Fruit fly (Drosophila melanogaster) whole organism, embryonic: ENCODE results near the gene Ir94a.

ENCODE experiments used
- Asciz ChIP-seq: fragments of 200-800 bp; sonication (Bioruptor generic); optimal IDR thresholded peaks from 2 replicates; lab custom pipeline; 2017; ENCODE audit warnings: missing biosample characterization, mild to moderate bottlenecking, missing genetic modification characterization, missing genetic modification reagents
- Atf-2 ChIP-seq: fragments of 200-800 bp; sonication (Bioruptor generic); optimal IDR thresholded peaks from 2 replicates; lab custom pipeline; 2016; ENCODE audit warnings: missing biosample characterization, missing genetic modification characterization
- Bteb2 ChIP-seq: fragments of 200-800 bp; sonication (Bioruptor generic); optimal IDR thresholded peaks from 2 replicates; lab custom pipeline; 2016; ENCODE audit warnings: missing biosample characterization, missing genetic modification characterization
- CG10267 ChIP-seq: fragments of 200-800 bp; sonication (Bioruptor generic); optimal IDR thresholded peaks from 2 replicates; lab custom pipeline; 2018; ENCODE audit warnings: missing biosample characterization, mild to moderate bottlenecking, missing genetic modification characterization, moderate library complexity
- CG11560 ChIP-seq: fragments of 200-800 bp; sonication (Bioruptor generic); IDR thresholded peaks from 3 replicates; pipeline ENCODE4 v1.3.6; 2022; ENCODE audit warnings: missing biosample characterization, missing genetic modification characterization
- CG14860 ChIP-seq: fragments of 200-800 bp; sonication (Bioruptor generic); IDR thresholded peaks from 3 replicates; pipeline ENCODE4 v1.3.6; 2022; ENCODE audit warnings: missing biosample characterization, missing genetic modification characterization; ENCODE audit not compliant: partially characterized antibody
- CG17829 ChIP-seq: fragments of 200-800 bp; optimal IDR thresholded peaks from 2 replicates; lab custom pipeline; 2019; ENCODE audit warnings: missing biosample characterization, mild to moderate bottlenecking, missing genetic modification characterization, moderate library complexity
- CG18262 ChIP-seq: fragments of 200-800 bp; optimal IDR thresholded peaks from 3 replicates; lab custom pipeline; 2019; ENCODE audit warnings: missing biosample characterization, mild to moderate bottlenecking, missing genetic modification characterization, moderate library complexity
- CG30431 ChIP-seq: fragments of 200-800 bp; sonication (Bioruptor generic); optimal IDR thresholded peaks from 2 replicates; lab custom pipeline; 2017; ENCODE audit warnings: missing biosample characterization, missing genetic modification characterization
- CG3065 ChIP-seq: fragments of 200-800 bp; sonication (Bioruptor generic); optimal IDR thresholded peaks from 2 replicates; lab custom pipeline; 2016; ENCODE audit warnings: missing biosample characterization, missing genetic modification characterization
- CG33557 ChIP-seq: fragments of 200-800 bp; sonication (Bioruptor generic); optimal IDR thresholded peaks from 2 replicates; lab custom pipeline; 2019; ENCODE audit warnings: missing biosample characterization, mild to moderate bottlenecking, missing genetic modification characterization, moderate library complexity
- CG3407 ChIP-seq: fragments of 200-800 bp; sonication (Bioruptor generic); optimal IDR thresholded peaks from 2 replicates; lab custom pipeline; 2018; ENCODE audit warnings: missing biosample characterization, mild to moderate bottlenecking, missing genetic modification characterization
- CG34376 ChIP-seq: fragments of 200-800 bp; sonication (Bioruptor generic); optimal IDR thresholded peaks from 2 replicates; lab custom pipeline; 2018; ENCODE audit warnings: missing biosample characterization, mild to moderate bottlenecking, missing genetic modification characterization
- CG4424 ChIP-seq: fragments of 200-800 bp; sonication (Bioruptor generic); optimal IDR thresholded peaks from 3 replicates; lab custom pipeline; 2016; ENCODE audit warnings: missing biosample characterization, missing genetic modification characterization
- CG7963 ChIP-seq: fragments of 200-800 bp; sonication (Bioruptor generic); IDR thresholded peaks from 3 replicates; pipeline ENCODE4 v1.3.6; 2022; ENCODE audit warnings: missing biosample characterization, missing genetic modification characterization; ENCODE audit not compliant: partially characterized antibody
- CG8765 ChIP-seq: fragments of 200-800 bp; sonication (Bioruptor generic); IDR thresholded peaks from 2 replicates; pipeline ENCODE4 v1.3.6; 2022; ENCODE audit warnings: missing biosample characterization, missing genetic modification characterization
- CG8924 ChIP-seq: fragments of 200-800 bp; optimal IDR thresholded peaks from 3 replicates; lab custom pipeline; 2019; ENCODE audit warnings: missing biosample characterization, mild to moderate bottlenecking, missing genetic modification characterization, moderate library complexity
- Dp ChIP-seq: fragments of 200-800 bp; sonication (Bioruptor generic); optimal IDR thresholded peaks from 2 replicates; lab custom pipeline; 2018; ENCODE audit warnings: missing biosample characterization, mild to moderate bottlenecking, missing genetic modification characterization, moderate library complexity
- Fer3 ChIP-seq: fragments of 200-800 bp; sonication (Bioruptor generic); optimal IDR thresholded peaks from 2 replicates; lab custom pipeline; 2018; ENCODE audit warnings: missing biosample characterization, mild to moderate bottlenecking, missing genetic modification characterization, moderate library complexity
- HLH54F ChIP-seq: fragments of 200-800 bp; sonication (Bioruptor generic); optimal IDR thresholded peaks from 3 replicates; lab custom pipeline; 2016; ENCODE audit warnings: missing biosample characterization, missing genetic modification characterization
- Mad ChIP-seq: fragments of 200-800 bp; sonication (Bioruptor generic); optimal IDR thresholded peaks from 2 replicates; lab custom pipeline; 2016; ENCODE audit warnings: missing biosample characterization, missing genetic modification characterization
- Opbp ChIP-seq: fragments of 200-800 bp; sonication (Bioruptor generic); IDR thresholded peaks from 3 replicates; pipeline ENCODE4 v1.3.6; 2022; ENCODE audit warnings: missing biosample characterization, missing genetic modification characterization; ENCODE audit not compliant: partially characterized antibody
- Poxn ChIP-seq: fragments of 200-800 bp; sonication (Bioruptor generic); IDR thresholded peaks from 2 replicates; pipeline ENCODE4 v1.3.6; 2022; ENCODE audit warnings: missing biosample characterization, missing genetic modification characterization
- Rfx ChIP-seq: fragments of 200-800 bp; sonication (Bioruptor generic); IDR thresholded peaks from 2 replicates; pipeline ENCODE4 v1.3.6; 2022; ENCODE audit warnings: missing biosample characterization, missing genetic modification characterization
- Scr ChIP-seq: fragments of 200-800 bp; sonication (Bioruptor generic); IDR thresholded peaks from 2 replicates; pipeline ENCODE4 v1.3.6; 2022; ENCODE audit warnings: missing biosample characterization, missing genetic modification characterization; ENCODE audit not compliant: partially characterized antibody
- TFAM ChIP-seq: fragments of 200-800 bp; sonication (Bioruptor generic); optimal IDR thresholded peaks from 2 replicates; lab custom pipeline; 2017; ENCODE audit warnings: missing biosample characterization, missing genetic modification characterization, inconsistent platforms
- abd-A ChIP-seq: fragments of 200-800 bp; sonication (Bioruptor generic); optimal IDR thresholded peaks from 3 replicates; lab custom pipeline; 2019; ENCODE audit warnings: missing biosample characterization, mild to moderate bottlenecking, missing genetic modification characterization, moderate library complexity
- bbx ChIP-seq: fragments of 200-800 bp; sonication (Bioruptor generic); IDR thresholded peaks from 2 replicates; pipeline ENCODE4 v1.3.6; 2022; ENCODE audit warnings: missing biosample characterization, missing genetic modification characterization; ENCODE audit not compliant: partially characterized antibody
- croc ChIP-seq: fragments of 200-800 bp; sonication (Bioruptor generic); conservative IDR thresholded peaks from 3 replicates; pipeline ENCODE4 v1.3.6; 2022; ENCODE audit warnings: missing biosample characterization, missing genetic modification characterization
- cwo ChIP-seq: fragments of 200-800 bp; sonication (Bioruptor generic); optimal IDR thresholded peaks from 3 replicates; lab custom pipeline; 2017; ENCODE audit warnings: missing biosample characterization, missing genetic modification characterization, mild to moderate bottlenecking, moderate library complexity, missing genetic modification reagents
- dimm ChIP-seq: fragments of 200-800 bp; sonication (Bioruptor generic); IDR thresholded peaks from 2 replicates; pipeline ENCODE4 v1.3.6; 2022; ENCODE audit warnings: missing biosample characterization, missing genetic modification characterization
- dm ChIP-seq: fragments of 200-800 bp; sonication (Bioruptor generic); optimal IDR thresholded peaks from 3 replicates; lab custom pipeline; 2016; ENCODE audit warnings: missing biosample characterization, missing genetic modification characterization
- ems ChIP-seq: fragments of 200-800 bp; sonication (Bioruptor generic); optimal IDR thresholded peaks from 3 replicates; lab custom pipeline; 2016; ENCODE audit warnings: missing biosample characterization, missing genetic modification characterization
- gsb-n ChIP-seq: fragments of 200-800 bp; sonication (Bioruptor generic); optimal IDR thresholded peaks from 3 replicates; lab custom pipeline; 2018; ENCODE audit warnings: missing biosample characterization, mild to moderate bottlenecking, missing genetic modification characterization
- hkb ChIP-seq, 2 experiments: fragments of 200-800 bp in 1 of 2; fragments of >200 bp in 1 of 2; sonication (Bioruptor generic) in 1 of 2; IDR thresholded peaks in 1 of 2; optimal IDR thresholded peaks in 1 of 2; 2 replicates each; pipeline versions ENCODE4 v1.3.6 to Lab custom; 2017 to 2022; ENCODE audit warnings: missing biosample characterization in 1 of 2, missing genetic modification characterization in 1 of 2
- jigr1 ChIP-seq: fragments of 200-800 bp; sonication (Bioruptor generic); IDR thresholded peaks from 3 replicates; pipeline ENCODE4 v1.3.6; 2022; ENCODE audit warnings: missing biosample characterization, missing genetic modification characterization
- nom ChIP-seq: fragments of 200-800 bp; sonication (Bioruptor generic); optimal IDR thresholded peaks from 2 replicates; lab custom pipeline; 2017; ENCODE audit warnings: missing biosample characterization, missing genetic modification characterization, mild to moderate bottlenecking, moderate library complexity, missing genetic modification reagents
- peb ChIP-seq: fragments of 200-800 bp; sonication (Bioruptor generic); IDR thresholded peaks from 2 replicates; pipeline ENCODE4 v1.3.6; 2022; ENCODE audit warnings: missing biosample characterization, missing genetic modification characterization
- pho ChIP-seq: fragments of 200-800 bp; sonication (Bioruptor generic); optimal IDR thresholded peaks from 2 replicates; lab custom pipeline; 2016; ENCODE audit warnings: missing biosample characterization, missing genetic modification characterization
- prd ChIP-seq, 3 experiments: fragments of >200 bp in 2 of 3; fragments of 200-800 bp in 1 of 3; sonication (Bioruptor generic) in 1 of 3; optimal IDR thresholded peaks in 2 of 3; IDR thresholded peaks in 1 of 3; 2 replicates in 2 of 3; 3 replicates in 1 of 3; pipeline versions ENCODE4 v1.3.6 to Lab custom; 2017 to 2022; ENCODE audit warnings: missing biosample characterization in 1 of 3, missing genetic modification characterization in 1 of 3
- rib ChIP-seq: fragments of 200-800 bp; sonication (Bioruptor generic); IDR thresholded peaks from 2 replicates; pipeline ENCODE4 v1.3.6; 2022; ENCODE audit warnings: missing biosample characterization, missing genetic modification characterization
- tap ChIP-seq: fragments of 200-800 bp; optimal IDR thresholded peaks from 3 replicates; lab custom pipeline; 2019; ENCODE audit warnings: missing biosample characterization, mild to moderate bottlenecking, missing genetic modification characterization, moderate library complexity
- toy ChIP-seq: fragments of 200-800 bp; sonication (Bioruptor generic); IDR thresholded peaks from 2 replicates; pipeline ENCODE4 v1.3.6; 2022; ENCODE audit warnings: missing biosample characterization, missing genetic modification characterization
- tup ChIP-seq: fragments of 200-800 bp; sonication (Bioruptor generic); optimal IDR thresholded peaks from 2 replicates; lab custom pipeline; 2016; ENCODE audit warnings: missing biosample characterization, mild to moderate bottlenecking, missing genetic modification characterization, moderate library complexity
- yki ChIP-seq: fragments of >200 bp; optimal IDR thresholded peaks from 3 replicates; lab custom pipeline; 2018

The Ir94a gene

dm6 chr3R:22108316-22108715 lies 4.9 kb upstream of the Ir94a start (continued):
- peak; percentile 2 for TF ChIP-seq HLH54F (GFP tag; lab: Kevin White, UChicago)
- TF ChIP-seq cwo (GFP tag; lab: Kevin White, UChicago) = peak; percentile 71
- TF ChIP-seq abd-A (tag; lab: Kevin White, UChicago) = peak; percentile 82
- no peak for TF ChIP-seq CG17829 (tag; lab: Kevin White, UChicago)
- TF ChIP-seq CG4424 = peak; percentile 58
- no peak for TF ChIP-seq croc (GFP tag; lab: Robert Waterston, UW)
- no peak for TF ChIP-seq CG3407 (GFP tag; lab: Kevin White, UChicago)
- no peak for TF ChIP-seq CG14860 (GFP tag; lab: Robert Waterston, UW)
- TF ChIP-seq Bteb2 (GFP tag; lab: Kevin White, UChicago) = no peak
- no peak for TF ChIP-seq dm (GFP tag; lab: Kevin White, UChicago)
- no peak for TF ChIP-seq TFAM (GFP tag; lab: Kevin White, UChicago)
- TF ChIP-seq rib = no peak
- TF ChIP-seq jigr1 (GFP tag; lab: Robert Waterston, UW) = no peak
- TF ChIP-seq CG30431 (GFP tag; lab: Kevin White, UChicago) = no peak
- TF ChIP-seq Scr (GFP tag; lab: Robert Waterston, UW) = no peak
- TF ChIP-seq tup = no peak
- no peak for TF ChIP-seq CG33557 (GFP tag; lab: Kevin White, UChicago)
- TF ChIP-seq dimm (GFP tag; lab: Robert Waterston, UW) = 0 out of 2 replicates have a peak, but pooled peaks have one; percentile 14
- TF ChIP-seq nom (GFP tag; lab: Kevin White, UChicago) = no peak
- TF ChIP-seq tap (tag; lab: Kevin White, UChicago) = peak; percentile 43
- TF ChIP-seq CG3065 (GFP tag; lab: Kevin White, UChicago) = no peak
- TF ChIP-seq ems (GFP tag; lab: Kevin White, UChicago) = no peak
- TF ChIP-seq gsb-n = no peak
- no peak for TF ChIP-seq yki (lab: Kevin White, UChicago)
- TF ChIP-seq CG34376 (GFP tag; lab: Kevin White, UChicago) = no peak
- no peak for TF ChIP-seq Dp
- TF ChIP-seq Rfx (GFP tag; lab: Robert Waterston, UW) = no peak; the same call in 1 of the 2 replicates
- no peak for TF ChIP-seq CG10267 (tag; lab: Kevin White, UChicago)

- no peak for TF ChIP-seq Opbp (GFP tag; lab: Robert Waterston, UW)
- no peak for TF ChIP-seq hkb (optimal IDR thresholded peaks at IDR 0.05; lab: Kevin White, UChicago)
- no peak for TF ChIP-seq hkb (GFP tag; IDR thresholded peaks at IDR 0.05; lab: Robert Waterston, UW)
- TF ChIP-seq bbx (GFP tag; lab: Robert Waterston, UW) = no peak
- TF ChIP-seq Asciz (GFP tag; lab: Kevin White, UChicago) = no peak
- TF ChIP-seq CG11560 = no peak
- no peak for TF ChIP-seq Atf-2 (GFP tag; lab: Kevin White, UChicago)
- TF ChIP-seq toy (GFP tag; lab: Robert Waterston, UW) = no peak
- no peak for TF ChIP-seq pho (GFP tag; lab: Kevin White, UChicago)
- no peak for TF ChIP-seq peb (GFP tag; lab: Robert Waterston, UW)
- TF ChIP-seq prd (optimal IDR thresholded peaks at IDR 0.05; lab: Kevin White, UChicago) = no peak
- TF ChIP-seq prd (GFP tag; IDR thresholded peaks at IDR 0.05; lab: Robert Waterston, UW) = no peak
- TF ChIP-seq Mad (GFP tag; lab: Kevin White, UChicago) = no peak
- no peak for TF ChIP-seq Poxn (GFP tag; lab: Robert Waterston, UW)
- TF ChIP-seq CG8924 (tag; lab: Kevin White, UChicago) = no peak
- no peak for TF ChIP-seq CG8765 (GFP tag; lab: Robert Waterston, UW)
- no peak for TF ChIP-seq CG18262 (tag; lab: Kevin White, UChicago)
- TF ChIP-seq CG7963 (GFP tag; lab: Robert Waterston, UW) = no peak
- TF ChIP-seq Fer3 (tag; lab: Kevin White, UChicago) = no peak
Observed at dm6 chr3R:22117149-22117548, 3.9 kb downstream of the Ir94a start, which contains the start of gene Ir94b. Gene Ir94b, minus strand, starts transcription at chr3R:22117249.
